Fruit fly (Drosophila melanogaster) whole organism, embryonic: ENCODE measurements around the gene CG17343.

Experiments
- Adf1 ChIP-seq: fragments of 200-800 bp; sonication (Bioruptor generic); IDR thresholded peaks from 2 replicates; pipeline ENCODE4 v1.3.6; 2022; ENCODE audit warnings: missing biosample characterization, missing genetic modification characterization
- CG10543 ChIP-seq: fragments of 200-800 bp; sonication (Bioruptor generic); optimal IDR thresholded peaks from 3 replicates; lab custom pipeline; 2017; ENCODE audit warnings: missing biosample characterization, mild to moderate bottlenecking, missing genetic modification characterization, moderate library complexity
- CG11247 ChIP-seq: fragments of 200-800 bp; sonication (Bioruptor generic); IDR thresholded peaks from 2 replicates; pipeline ENCODE4 v1.3.6; 2022; ENCODE audit warnings: missing biosample characterization, missing genetic modification characterization
- CG12071 ChIP-seq: fragments of 200-800 bp; sonication (Bioruptor generic); optimal IDR thresholded peaks from 3 replicates; lab custom pipeline; 2018; ENCODE audit warnings: missing biosample characterization, mild to moderate bottlenecking, missing genetic modification characterization
- CG12299 ChIP-seq: fragments of 200-800 bp; sonication (Bioruptor generic); optimal IDR thresholded peaks from 2 replicates; lab custom pipeline; 2018; ENCODE audit warnings: missing biosample characterization, mild to moderate bottlenecking, missing genetic modification characterization
- CG12391 ChIP-seq: fragments of 200-800 bp; sonication (Bioruptor generic); optimal IDR thresholded peaks from 3 replicates; lab custom pipeline; 2018; ENCODE audit warnings: missing biosample characterization, mild to moderate bottlenecking, missing genetic modification characterization, moderate library complexity
- CG13894 ChIP-seq: fragments of 200-800 bp; sonication (Bioruptor generic); optimal IDR thresholded peaks from 3 replicates; lab custom pipeline; 2018; ENCODE audit warnings: missing biosample characterization, mild to moderate bottlenecking, missing genetic modification characterization, moderate library complexity
- CG14050 ChIP-seq: fragments of 200-800 bp; sonication (Bioruptor generic); IDR thresholded peaks from 3 replicates; pipeline ENCODE4 v1.3.6; 2022; ENCODE audit warnings: missing biosample characterization, missing genetic modification characterization
- CG15011 ChIP-seq: fragments of 200-800 bp; sonication (Bioruptor generic); optimal IDR thresholded peaks from 3 replicates; lab custom pipeline; 2018; ENCODE audit warnings: missing biosample characterization, mild to moderate bottlenecking, missing genetic modification characterization
- CG15073 ChIP-seq: fragments of 200-800 bp; sonication (Bioruptor generic); optimal IDR thresholded peaks from 2 replicates; lab custom pipeline; 2016; ENCODE audit warnings: missing biosample characterization, missing genetic modification characterization
- CG15269 ChIP-seq: fragments of 200-800 bp; sonication (Bioruptor generic); optimal IDR thresholded peaks from 2 replicates; lab custom pipeline; 2018; ENCODE audit warnings: missing biosample characterization, mild to moderate bottlenecking, missing genetic modification characterization, moderate library complexity
- CG18599 ChIP-seq: fragments of 200-800 bp; sonication (Bioruptor generic); optimal IDR thresholded peaks from 3 replicates; lab custom pipeline; 2017; ENCODE audit warnings: missing biosample characterization, missing genetic modification characterization, mild to moderate bottlenecking, moderate library complexity, missing genetic modification reagents
- CG33213 ChIP-seq: fragments of 200-800 bp; sonication (Bioruptor generic); optimal IDR thresholded peaks from 3 replicates; lab custom pipeline; 2016; ENCODE audit warnings: missing biosample characterization, missing genetic modification characterization
- CG4360 ChIP-seq: fragments of 200-800 bp; sonication (Bioruptor generic); IDR thresholded peaks from 2 replicates; pipeline ENCODE4 v1.3.6; 2022; ENCODE audit warnings: missing biosample characterization, missing genetic modification characterization
- CG6254 ChIP-seq: fragments of 200-800 bp; sonication (Bioruptor generic); optimal IDR thresholded peaks from 3 replicates; lab custom pipeline; 2017; ENCODE audit warnings: mild to moderate bottlenecking, missing biosample characterization, missing genetic modification reagents, missing genetic modification characterization
- CG7839 ChIP-seq: fragments of 200-800 bp; sonication (Bioruptor generic); optimal IDR thresholded peaks from 3 replicates; lab custom pipeline; 2018; ENCODE audit warnings: missing biosample characterization, mild to moderate bottlenecking, missing genetic modification characterization, moderate library complexity
- CG9437 ChIP-seq: fragments of 200-800 bp; sonication (Bioruptor generic); optimal IDR thresholded peaks from 2 replicates; lab custom pipeline; 2018; ENCODE audit warnings: missing biosample characterization, mild to moderate bottlenecking, missing genetic modification characterization
- Dip3 ChIP-seq: fragments of 200-800 bp; sonication (Bioruptor generic); optimal IDR thresholded peaks from 3 replicates; lab custom pipeline; 2016; ENCODE audit warnings: missing biosample characterization, missing genetic modification characterization
- Dll ChIP-seq: fragments of 200-800 bp; sonication (Bioruptor generic); IDR thresholded peaks from 4 replicates; pipeline ENCODE4 v1.3.6; 2022; ENCODE audit warnings: missing biosample characterization, missing genetic modification characterization; ENCODE audit not compliant: partially characterized antibody
- Eip74EF ChIP-seq, 2 experiments: fragments of 200-800 bp in 1 of 2; fragments of >200 bp in 1 of 2; sonication (Bioruptor generic) in 1 of 2; optimal IDR thresholded peaks; 2 replicates each; lab custom pipeline; 2017 to 2019; ENCODE audit warnings: missing biosample characterization in 2 of 2, missing genetic modification characterization in 2 of 2, mild to moderate bottlenecking in 1 of 2, moderate library complexity in 1 of 2
- Ets65A ChIP-seq: fragments of 200-800 bp; sonication (Bioruptor generic); peaks from one replicate; lab custom pipeline; 2016; ENCODE audit warnings: missing biosample characterization, missing genetic modification characterization
- Fer3 ChIP-seq: fragments of 200-800 bp; sonication (Bioruptor generic); optimal IDR thresholded peaks from 2 replicates; lab custom pipeline; 2018; ENCODE audit warnings: missing biosample characterization, mild to moderate bottlenecking, missing genetic modification characterization, moderate library complexity
- Hey ChIP-seq: fragments of 200-800 bp; sonication (Bioruptor generic); optimal IDR thresholded peaks from 3 replicates; lab custom pipeline; 2018; ENCODE audit warnings: missing biosample characterization, mild to moderate bottlenecking, missing genetic modification characterization
- Hmr ChIP-seq: fragments of 200-800 bp; sonication (Bioruptor generic); optimal IDR thresholded peaks from 3 replicates; lab custom pipeline; 2017; ENCODE audit warnings: mild to moderate bottlenecking, missing biosample characterization, missing genetic modification reagents, missing genetic modification characterization
- Hr51 ChIP-seq, 2 experiments: fragments of 200-800 bp; sonication (Bioruptor generic); optimal IDR thresholded peaks; 2 replicates in 1 of 2; 3 replicates in 1 of 2; lab custom pipeline; 2016 to 2018; ENCODE audit warnings: missing biosample characterization in 2 of 2, missing genetic modification characterization in 2 of 2, mild to moderate bottlenecking in 1 of 2, moderate library complexity in 1 of 2
- Jarid2 ChIP-seq: fragments of 200-800 bp; sonication (Bioruptor generic); optimal IDR thresholded peaks from 3 replicates; lab custom pipeline; 2017; ENCODE audit warnings: mild to moderate bottlenecking, missing biosample characterization, missing genetic modification reagents, missing genetic modification characterization
- Med ChIP-seq: fragments of 200-800 bp; sonication (Bioruptor generic); peaks from one replicate; lab custom pipeline; 2016; ENCODE audit warnings: missing biosample characterization, missing genetic modification characterization, mild to moderate bottlenecking, inconsistent platforms, moderate library complexity
- Ptx1 ChIP-seq: fragments of 200-800 bp; sonication (Bioruptor generic); IDR thresholded peaks from 2 replicates; pipeline ENCODE4 v1.3.6; 2022; ENCODE audit warnings: missing biosample characterization, missing genetic modification characterization
- Sry-δ ChIP-seq: fragments of 200-800 bp; sonication (Bioruptor generic); optimal IDR thresholded peaks from 2 replicates; lab custom pipeline; 2016; ENCODE audit warnings: missing biosample characterization, missing genetic modification characterization
- Ssrp ChIP-seq: fragments of 200-800 bp; sonication (Bioruptor generic); optimal IDR thresholded peaks from 2 replicates; lab custom pipeline; 2018; ENCODE audit warnings: missing biosample characterization, mild to moderate bottlenecking, missing genetic modification characterization, moderate library complexity
- Stat92E ChIP-seq, 3 experiments: fragments of >200 bp in 2 of 3; fragments of 200-800 bp in 1 of 3; sonication (Bioruptor generic) in 1 of 3; optimal IDR thresholded peaks; 2 replicates each; lab custom pipeline; 2017 to 2019; ENCODE audit warnings: missing biosample characterization in 3 of 3, missing genetic modification characterization in 3 of 3, mild to moderate bottlenecking in 1 of 3, moderate library complexity in 1 of 3
- ab ChIP-seq: fragments of 200-800 bp; sonication (Bioruptor generic); optimal IDR thresholded peaks from 2 replicates; lab custom pipeline; 2016; ENCODE audit warnings: missing biosample characterization, missing genetic modification characterization
- abd-A ChIP-seq: fragments of 200-800 bp; sonication (Bioruptor generic); optimal IDR thresholded peaks from 3 replicates; lab custom pipeline; 2019; ENCODE audit warnings: missing biosample characterization, mild to moderate bottlenecking, missing genetic modification characterization, moderate library complexity
- cas ChIP-seq: fragments of 200-800 bp; sonication (Bioruptor generic); IDR thresholded peaks from 2 replicates; pipeline ENCODE4 v1.3.6; 2022; ENCODE audit warnings: missing biosample characterization, missing genetic modification characterization
- cato ChIP-seq: fragments of 200-800 bp; sonication (Bioruptor generic); optimal IDR thresholded peaks from 2 replicates; lab custom pipeline; 2016; ENCODE audit warnings: missing biosample characterization, missing genetic modification characterization, borderline replicate concordance
- ci ChIP-seq: fragments of 200-800 bp; sonication (Bioruptor generic); IDR thresholded peaks from 3 replicates; pipeline ENCODE4 v1.3.6; 2022; ENCODE audit warnings: missing biosample characterization, missing genetic modification characterization
- crol ChIP-seq: fragments of 200-800 bp; sonication (Bioruptor generic); IDR thresholded peaks from 2 replicates; pipeline ENCODE4 v1.3.6; 2022; ENCODE audit warnings: missing biosample characterization, missing genetic modification characterization
- emc ChIP-seq: fragments of 200-800 bp; sonication (Bioruptor generic); optimal IDR thresholded peaks from 2 replicates; lab custom pipeline; 2016; ENCODE audit warnings: missing biosample characterization, missing genetic modification characterization
- en ChIP-seq: fragments of 200-800 bp; sonication (Bioruptor generic); optimal IDR thresholded peaks from 2 replicates; lab custom pipeline; 2016; ENCODE audit warnings: missing biosample characterization, missing genetic modification characterization
- ewg ChIP-seq: fragments of 200-800 bp; sonication (Bioruptor generic); optimal IDR thresholded peaks from 3 replicates; lab custom pipeline; 2017; ENCODE audit warnings: mild to moderate bottlenecking, missing biosample characterization, missing genetic modification reagents, missing genetic modification characterization
- fd64A ChIP-seq: fragments of 200-800 bp; sonication (Bioruptor generic); optimal IDR thresholded peaks from 3 replicates; lab custom pipeline; 2018; ENCODE audit warnings: missing biosample characterization, mild to moderate bottlenecking, missing genetic modification characterization
- lola ChIP-seq, 3 experiments: fragments of >200 bp in 2 of 3; fragments of 200-800 bp in 1 of 3; sonication (Bioruptor generic) in 1 of 3; optimal IDR thresholded peaks; 2 replicates each; lab custom pipeline; 2017 to 2019; ENCODE audit warnings: missing biosample characterization in 3 of 3, missing genetic modification characterization in 3 of 3, mild to moderate bottlenecking in 1 of 3, moderate library complexity in 1 of 3
- mirr ChIP-seq: fragments of 200-800 bp; sonication (Bioruptor generic); optimal IDR thresholded peaks from 3 replicates; lab custom pipeline; 2018; ENCODE audit warnings: missing biosample characterization, mild to moderate bottlenecking, missing genetic modification characterization
- nerfin-1 ChIP-seq: fragments of 200-800 bp; sonication (Bioruptor generic); optimal IDR thresholded peaks from 3 replicates; lab custom pipeline; 2019; ENCODE audit warnings: missing biosample characterization, mild to moderate bottlenecking, missing genetic modification characterization, moderate library complexity
- oc ChIP-seq: fragments of 200-800 bp; sonication (Bioruptor generic); optimal IDR thresholded peaks from 2 replicates; lab custom pipeline; 2018; ENCODE audit warnings: missing biosample characterization, mild to moderate bottlenecking, missing genetic modification characterization, moderate library complexity
- psq ChIP-seq: fragments of 200-800 bp; sonication (Bioruptor generic); optimal IDR thresholded peaks from 2 replicates; lab custom pipeline; 2017; ENCODE audit warnings: missing biosample characterization, missing genetic modification characterization
- sd ChIP-seq: fragments of 200-800 bp; sonication (Bioruptor generic); optimal IDR thresholded peaks from 3 replicates; lab custom pipeline; 2018; ENCODE audit warnings: missing biosample characterization, mild to moderate bottlenecking, missing genetic modification characterization, moderate library complexity
- so ChIP-seq: fragments of 200-800 bp; sonication (Bioruptor generic); IDR thresholded peaks from 3 replicates; pipeline ENCODE4 v1.3.6; 2022; ENCODE audit warnings: missing biosample characterization, missing genetic modification characterization
- tin ChIP-seq: fragments of 200-800 bp; sonication (Bioruptor generic); optimal IDR thresholded peaks from 3 replicates; lab custom pipeline; 2016; ENCODE audit warnings: missing biosample characterization, missing genetic modification characterization
- usp ChIP-seq: fragments of >200 bp; optimal IDR thresholded peaks from 2 replicates; lab custom pipeline; 2017; ENCODE audit warnings: missing biosample characterization, missing genetic modification characterization
- zfh1 ChIP-seq: fragments of 200-800 bp; sonication (Bioruptor generic); IDR thresholded peaks from 3 replicates; pipeline ENCODE4 v1.3.6; 2022; ENCODE audit warnings: missing biosample characterization, missing genetic modification characterization

CG17343 gene

DNA sequence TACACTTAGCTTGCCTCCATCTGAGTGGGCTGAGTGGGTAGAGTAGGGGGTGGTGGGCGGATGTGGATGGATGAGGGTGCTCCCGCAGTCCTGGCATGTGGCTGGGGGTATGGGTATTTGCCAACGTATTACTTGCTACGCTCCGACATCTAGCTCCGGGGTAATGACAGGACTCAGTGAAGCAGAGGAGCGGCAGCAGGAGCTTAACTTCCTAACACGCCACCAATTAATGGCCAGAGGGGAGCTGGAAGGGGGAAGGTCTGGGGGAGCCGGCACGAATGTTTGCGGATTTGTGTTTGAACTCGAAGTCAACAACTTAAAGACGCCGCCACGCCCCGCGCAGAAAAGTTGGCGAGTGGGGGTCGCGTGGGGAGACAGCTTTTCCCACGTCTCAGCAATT is 46.5 kb upstream of the CG17343 start:
- TF ChIP-seq en (GFP tag; lab: Kevin White, UChicago) (no peak), zfh1 (no peak), CG6254 (GFP tag; lab: Kevin White, UChicago) (no peak), CG18599 (peak; percentile 53), Med (GFP tag; lab: Kevin White, UChicago) (peak; percentile 7), CG15269 (no peak), CG10543 (GFP tag; lab: Kevin White, UChicago) (peak; percentile 74), mirr (GFP tag; lab: Kevin White, UChicago) (peak; percentile 73), ci (0 out of 3 replicates have a peak, but pooled peaks have one; percentile 15), fd64A (GFP tag; lab: Kevin White, UChicago) (no peak), Hmr (GFP tag; lab: Kevin White, UChicago) (no peak), lola (GFP tag; optimal IDR thresholded peaks at IDR 0.05; lab: Kevin White, UChicago) (no peak), Ptx1 (GFP tag; lab: Robert Waterston, UW) (0 out of 2 replicates have a peak, but pooled peaks have one; percentile 18), Ssrp (tag; lab: Kevin White, UChicago) (no peak), so (GFP tag; lab: Robert Waterston, UW) (no peak), Hey (tag; lab: Kevin White, UChicago) (peak; percentile 92), Sry-δ (no peak), CG9437 (GFP tag; lab: Kevin White, UChicago) (no peak), ewg (no peak), nerfin-1 (tag; lab: Kevin White, UChicago) (peak; percentile 19), Hr51 (GFP tag; optimal IDR thresholded peaks at IDR 0.05; lab: Kevin White, UChicago) (peak in 1 of 2 experiments; percentile 5), Dip3 (GFP tag; lab: Kevin White, UChicago) (no peak), oc (tag; lab: Kevin White, UChicago) (peak; percentile 32), abd-A (tag; lab: Kevin White, UChicago) (peak; percentile 92), Stat92E (GFP tag; optimal IDR thresholded peaks at IDR 0.05; lab: Kevin White, UChicago) (no peak), crol (GFP tag; lab: Robert Waterston, UW) (peak; percentile 70), CG4360 (no peak), CG12391 (no peak), Fer3 (tag; lab: Kevin White, UChicago) (no peak), CG12071 (GFP tag; lab: Kevin White, UChicago) (peak; percentile 22), sd (tag; lab: Kevin White, UChicago) (peak; percentile 4), CG13894 (tag; lab: Kevin White, UChicago) (no peak), Ets65A (GFP tag; lab: Kevin White, UChicago) (peak; percentile 69), ab (no peak), CG33213 (GFP tag; lab: Kevin White, UChicago) (no peak), Adf1 (GFP tag; lab: Robert Waterston, UW) (peak; percentile 34; the same call in 1 of the 2 replicates)
- TF ChIP-seq, all 482 proteins: peak for 16

DNA sequence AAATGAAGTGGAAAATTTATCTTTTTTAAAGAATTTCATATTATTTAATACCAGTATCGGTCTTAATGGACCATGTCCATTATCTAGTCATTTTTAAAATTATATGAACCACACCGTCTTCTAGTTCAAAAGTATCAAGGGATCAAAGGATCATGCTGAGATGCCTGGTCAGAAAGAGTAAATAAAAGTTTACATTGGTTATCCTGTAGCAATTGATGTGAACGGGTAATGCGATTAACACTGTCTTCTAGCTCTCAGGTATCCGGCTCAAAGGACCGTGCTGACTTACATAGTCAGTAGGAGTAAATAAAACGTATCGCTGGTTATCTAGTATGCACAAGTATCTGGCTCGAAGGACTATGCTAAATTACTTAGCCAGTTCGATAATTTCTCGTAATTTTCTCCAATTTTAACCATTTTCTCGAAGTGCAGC is 45.6 kb upstream of the CG17343 start:
- TF ChIP-seq CG7839 (tag; lab: Kevin White, UChicago): peak; percentile 38
- no peak for TF ChIP-seq usp (GFP tag; lab: Kevin White, UChicago)
- TF ChIP-seq Eip74EF (GFP tag; optimal IDR thresholded peaks at IDR 0.05; lab: Kevin White, UChicago): no peak
- TF ChIP-seq CG15011: peak; percentile 10
- no peak for TF ChIP-seq tin
- no peak for TF ChIP-seq CG12299 (tag; lab: Kevin White, UChicago)
- TF ChIP-seq CG6254 (GFP tag; lab: Kevin White, UChicago): no peak
- no peak for TF ChIP-seq cato (GFP tag; lab: Kevin White, UChicago)
- no peak for TF ChIP-seq psq (GFP tag; lab: Kevin White, UChicago)
- no peak for TF ChIP-seq CG11247 (GFP tag; lab: Robert Waterston, UW)
- no peak for TF ChIP-seq cas (GFP tag; lab: Robert Waterston, UW)
- no peak for TF ChIP-seq Dll (GFP tag; lab: Robert Waterston, UW)
- TF ChIP-seq CG15073 (GFP tag; lab: Kevin White, UChicago): no peak
- TF ChIP-seq CG14050: no peak
- TF ChIP-seq emc (GFP tag; lab: Kevin White, UChicago): no peak
- TF ChIP-seq Jarid2: no peak
